Worm (Caenorhabditis elegans) whole organism, L1 larva: ENCODE measurements around the gene F37C12.18.

Source experiments
- ama-1 ChIP-seq: fragments of 150-350 bp; optimal IDR thresholded peaks from 2 replicates; lab custom pipeline; 2014
- jun-1 ChIP-seq: fragments of 150-350 bp; optimal IDR thresholded peaks from 2 replicates; lab custom pipeline; 2014; ENCODE audit warnings: missing biosample characterization, missing genetic modification reagents, missing genetic modification characterization
- mdl-1 ChIP-seq, 2 experiments: fragments of 150-350 bp; optimal IDR thresholded peaks; 2 replicates each; lab custom pipeline; 2014 to 2017; ENCODE audit warnings: missing biosample characterization in 2 of 2, missing genetic modification characterization in 2 of 2, inconsistent platforms in 1 of 2
- mep-1 ChIP-seq: fragments of 150-350 bp; optimal IDR thresholded peaks from 2 replicates; lab custom pipeline; 2014; ENCODE audit warnings: missing biosample characterization, missing genetic modification characterization
- nhr-20 ChIP-seq: sonication (generic microtip); optimal IDR thresholded peaks from 2 replicates; lab custom pipeline; 2016; ENCODE audit warnings: mild to moderate bottlenecking, missing genetic modification characterization, missing compliant biosample characterization

- TF ChIP-seq nhr-20 (tag; lab: Kevin White, UChicago) (no peak), mdl-1 (tag; optimal IDR thresholded peaks at IDR 0.05; lab: Kevin White, UChicago) (peak in 1 of 2 experiments; percentile 40), mep-1 (peak; percentile 82), ama-1 (lab: Kevin White, UChicago) (no peak), jun-1 (tag; lab: Kevin White, UChicago) (no peak)
These were observed 28.3 kb downstream of the F37C12.18 start for ce11 chrIII:7166664-7167567.
